Fruit fly (Drosophila melanogaster): ENCODE measurements around the gene Rab7.

DNA sequence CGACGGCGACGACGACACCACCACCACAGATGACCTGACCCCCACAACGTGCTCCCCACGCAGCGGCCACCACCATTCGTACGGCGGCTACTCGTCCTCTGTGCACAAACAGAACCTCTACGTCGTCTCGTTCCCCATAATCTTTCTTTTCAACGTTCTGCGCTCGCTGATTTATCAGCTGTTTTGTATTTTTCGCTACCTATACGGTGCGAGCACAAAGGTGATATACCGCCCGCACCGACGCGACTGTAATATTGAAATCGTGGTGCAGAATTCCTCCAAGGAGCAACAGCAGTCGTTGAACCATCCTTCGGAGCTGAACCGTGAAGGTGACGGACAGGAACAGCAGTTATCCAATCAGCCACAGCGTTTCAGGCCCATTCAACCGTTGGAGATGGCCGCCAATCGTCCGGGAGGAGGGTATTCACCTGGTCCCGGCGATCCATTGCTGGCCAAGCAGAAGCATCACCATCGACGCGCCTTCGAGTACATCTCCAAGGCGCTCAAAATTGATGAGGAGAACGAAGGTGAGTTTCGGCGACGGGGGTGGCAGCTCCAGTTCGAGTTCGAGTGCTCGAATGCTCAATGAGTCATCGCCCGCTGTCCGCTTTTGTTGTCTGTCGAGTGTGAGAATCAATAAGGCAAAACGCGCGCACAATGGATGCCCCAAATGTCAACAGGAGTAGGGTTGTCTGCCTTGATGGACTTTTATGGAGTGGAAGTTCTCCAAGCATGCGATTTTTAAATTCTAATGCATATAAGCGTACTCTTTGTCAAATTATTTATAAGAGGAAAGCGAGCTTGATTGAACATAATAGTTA is 46.1 kb downstream of the Rab7 start, which contains the start of gene Miro:
- TF ChIP-seq ey (GFP tag; optimal IDR thresholded peaks at IDR 0.05) (peak; percentile 8), sv (GFP tag; optimal IDR thresholded peaks at IDR 0.05) (no peak), CG32264 (GFP tag; optimal IDR thresholded peaks at IDR 0.05) (no peak), dl (GFP tag; optimal IDR thresholded peaks at IDR 0.05; ENCODE audit: insufficient read depth in 1 of 2, partially characterized antibody in 2 of 2) (no peak), usp (GFP tag; optimal IDR thresholded peaks at IDR 0.05) (no peak), pan (optimal IDR thresholded peaks at IDR 0.05) (no peak), dmrt93B (GFP tag; optimal IDR thresholded peaks at IDR 0.05) (no peak), N (GFP tag; optimal IDR thresholded peaks at IDR 0.05) (no peak), jim (GFP tag; optimal IDR thresholded peaks at IDR 0.05) (peak; percentile 73), Dfd (GFP tag; optimal IDR thresholded peaks at IDR 0.05) (no peak), lola (GFP tag; optimal IDR thresholded peaks at IDR 0.05) (no peak), Hr78 (GFP tag; optimal IDR thresholded peaks at IDR 0.05) (no peak), psq (GFP tag; optimal IDR thresholded peaks at IDR 0.05) (peak; percentile 39), Myc (optimal IDR thresholded peaks at IDR 0.05) (no peak)
